Worm (Caenorhabditis elegans): Measurements from ENCODE around the gene ZK105.5.

- TF ChIP-seq ceh-36 (tag; optimal IDR thresholded peaks at IDR 0.05) = no peak
- no peak for TF ChIP-seq hnd-1 (tag; optimal IDR thresholded peaks at IDR 0.05)
- no peak for TF ChIP-seq aly-1 (tag; optimal IDR thresholded peaks at IDR 0.05)
- peak; percentile 64 for TF ChIP-seq hmg-4 (GFP tag; optimal IDR thresholded peaks at IDR 0.05)
- TF ChIP-seq flt-1 (GFP tag; IDR thresholded peaks at IDR 0.05) = no peak
- TF ChIP-seq ets-7 (tag; optimal IDR thresholded peaks at IDR 0.05) = no peak
- TF ChIP-seq tbx-37 (GFP tag; conservative IDR thresholded peaks at IDR 0.05) = no peak
- no peak for TF ChIP-seq ama-1 (optimal IDR thresholded peaks at IDR 0.05)
- TF ChIP-seq B0310.2 (tag; optimal IDR thresholded peaks at IDR 0.05) = no peak
- TF ChIP-seq tra-4 (tag; optimal IDR thresholded peaks at IDR 0.05) = no peak
- TF ChIP-seq F13C5.2 (tag; optimal IDR thresholded peaks at IDR 0.05) = no peak
- no peak for TF ChIP-seq hmbx-1 (tag; optimal IDR thresholded peaks at IDR 0.05)
- no peak for TF ChIP-seq tbx-11 (GFP tag; IDR thresholded peaks at IDR 0.05)
These were observed 28.4 kb upstream of the ZK105.5 start for ce11 chrV:7745903-7746302.

All from whole organism, early embryonic.